Worm (Caenorhabditis elegans) whole organism, late embryonic: ENCODE data around the gene cpg-7.

Source experiments
- Y22D7AL.16 ChIP-seq: sonication (generic microtip); optimal IDR thresholded peaks from 2 replicates; lab custom pipeline; 2016; ENCODE audit warnings: missing genetic modification characterization, missing compliant biosample characterization
- ceh-48 ChIP-seq: sonication (generic microtip); optimal IDR thresholded peaks from 2 replicates; lab custom pipeline; 2016; ENCODE audit warnings: missing genetic modification characterization, inconsistent platforms, missing compliant biosample characterization
- ceh-6 ChIP-seq: fragments of 200-800 bp; sonication (Bioruptor generic); optimal IDR thresholded peaks from 2 replicates; lab custom pipeline; 2018; ENCODE audit warnings: mild to moderate bottlenecking, missing genetic modification characterization, missing compliant biosample characterization
- elt-2 ChIP-seq: sonication (generic microtip); optimal IDR thresholded peaks from 2 replicates; lab custom pipeline; 2016; ENCODE audit warnings: missing genetic modification reagents, missing genetic modification characterization, missing compliant biosample characterization
- pqm-1 ChIP-seq: sonication (generic microtip); optimal IDR thresholded peaks from 2 replicates; lab custom pipeline; 2016; ENCODE audit warnings: missing genetic modification characterization, missing compliant biosample characterization
- unc-55 ChIP-seq: sonication (generic microtip); optimal IDR thresholded peaks from 2 replicates; lab custom pipeline; 2017; ENCODE audit warnings: missing biosample characterization, missing genetic modification reagents, missing genetic modification characterization

DNA sequence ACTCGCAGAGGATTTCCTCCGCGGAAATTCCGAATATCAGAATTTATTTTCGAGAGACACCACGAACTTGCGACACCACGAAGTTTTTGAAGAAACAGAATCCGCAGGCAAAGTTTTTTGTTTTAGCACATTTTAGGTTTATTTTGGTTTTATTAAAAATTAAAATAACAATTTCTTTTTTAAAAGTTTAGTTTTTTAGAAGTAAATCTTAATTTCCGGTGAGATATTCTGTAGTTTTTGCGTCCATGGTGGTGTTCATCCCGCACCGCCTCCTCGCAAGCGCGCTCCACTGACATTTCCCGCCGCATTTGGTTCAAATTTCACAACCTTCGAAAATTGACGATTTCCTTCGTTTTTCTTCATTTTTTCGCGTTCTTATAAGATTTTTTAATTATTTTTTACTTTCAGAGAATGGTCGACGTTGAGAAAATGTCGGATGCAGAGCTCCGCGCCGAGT, 46.0 kb downstream of the cpg-7 start, which contains the start of gene lem-2:
- TF ChIP-seq elt-2 (tag; lab: Kevin White, UChicago), result peak; percentile 95
- peak; percentile 34 for TF ChIP-seq ceh-48 (tag; lab: Kevin White, UChicago)
- no peak for TF ChIP-seq unc-55 (GFP tag; lab: Kevin White, UChicago)
- TF ChIP-seq ceh-6 (GFP tag; lab: Kevin White, UChicago), result no peak
- TF ChIP-seq pqm-1 (tag; lab: Kevin White, UChicago), result peak; percentile 91
- peak; percentile 58 for TF ChIP-seq Y22D7AL.16 (tag; lab: Kevin White, UChicago)
